Fruit fly (Drosophila melanogaster): ENCODE data around the gene CG3557.

The CG3557 gene

DNA sequence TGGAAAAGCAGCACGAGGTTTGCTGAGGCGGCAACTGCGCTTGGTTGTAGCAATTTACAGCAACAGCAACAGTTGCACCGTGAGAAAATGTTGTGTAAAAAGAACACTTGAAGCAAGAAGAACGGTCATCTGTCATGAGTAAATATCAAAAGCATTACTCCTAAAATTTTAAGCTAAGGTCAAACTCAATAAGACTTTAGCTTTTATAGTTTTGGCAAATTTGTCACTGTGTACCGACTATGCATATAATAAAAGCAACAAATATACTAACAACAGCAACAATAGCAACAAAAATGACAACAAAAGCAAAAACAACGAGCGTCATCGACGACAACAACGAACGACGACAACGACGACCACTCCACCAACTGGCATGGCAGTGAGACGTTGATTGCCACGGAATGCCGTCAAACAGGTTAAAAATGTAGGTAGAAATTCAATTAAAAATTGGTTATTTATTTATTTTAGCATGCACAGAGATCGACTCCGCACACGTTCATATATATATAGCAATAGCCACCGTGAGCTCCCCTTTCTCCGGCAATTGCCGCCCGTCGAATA is 48.0 kb upstream of the CG3557 start (continued):
- TF ChIP-seq nom (GFP tag; optimal IDR thresholded peaks at IDR 0.05) (peak; percentile 98), CG13287 (GFP tag; IDR thresholded peaks at IDR 0.05; ENCODE audit: partially characterized antibody) (no peak), E2f2 (GFP tag; IDR thresholded peaks at IDR 0.05) (peak; percentile 61), trh (GFP tag; optimal IDR thresholded peaks at IDR 0.05) (peak; percentile 40), CG7839 (tag; optimal IDR thresholded peaks at IDR 0.05) (peak; percentile 86), fu2 (GFP tag; optimal IDR thresholded peaks at IDR 0.05) (peak; percentile 1), NfI (GFP tag; optimal IDR thresholded peaks at IDR 0.05) (peak; percentile 86), eve (GFP tag; optimal IDR thresholded peaks at IDR 0.05) (peak in 1 of 2 experiments; percentile 96), H15 (GFP tag; IDR thresholded peaks at IDR 0.05) (peak; percentile 84), ttk (GFP tag; IDR thresholded peaks at IDR 0.05) (peak; percentile 89), HLH54F (GFP tag; optimal IDR thresholded peaks at IDR 0.05) (peak; percentile 41), fru (optimal IDR thresholded peaks at IDR 0.05) (no peak), CG6683 (GFP tag; optimal IDR thresholded peaks at IDR 0.05) (no peak), MTF-1 (GFP tag; optimal IDR thresholded peaks at IDR 0.05; ENCODE audit: borderline replicate concordance) (peak; percentile 51), CG10979 (tag; optimal IDR thresholded peaks at IDR 0.05) (peak; percentile 83), Xbp1 (GFP tag; optimal IDR thresholded peaks at IDR 0.05) (peak; percentile 92), gfzf (GFP tag; optimal IDR thresholded peaks at IDR 0.05) (no peak), CG7271 (tag; optimal IDR thresholded peaks at IDR 0.05) (no peak), Stat92E (GFP tag; optimal IDR thresholded peaks at IDR 0.05) (no peak), CG33557 (GFP tag; optimal IDR thresholded peaks at IDR 0.05) (no peak), zfh1 (GFP tag; IDR thresholded peaks at IDR 0.05) (peak; percentile 93), CG9932 (GFP tag; IDR thresholded peaks at IDR 0.05) (peak; percentile 48; the same call in 1 of the 2 replicates), eyg (GFP tag; optimal IDR thresholded peaks at IDR 0.05) (peak; percentile 67), croc (GFP tag; conservative IDR thresholded peaks at IDR 0.05) (peak; percentile 81), CG2129 (GFP tag; IDR thresholded peaks at IDR 0.05; ENCODE audit: partially characterized antibody) (no peak), CG9727 (GFP tag; optimal IDR thresholded peaks at IDR 0.05) (peak; percentile 41), CG30431 (GFP tag; optimal IDR thresholded peaks at IDR 0.05) (peak; percentile 52), dpn (GFP tag; optimal IDR thresholded peaks at IDR 0.05) (peak; percentile 87 to 88), Ets65A (GFP tag) (peak; percentile 97), lmd (GFP tag; IDR thresholded peaks at IDR 0.05) (peak; percentile 86), sens (GFP tag) (peak; percentile 98), CG17385 (GFP tag; optimal IDR thresholded peaks at IDR 0.05) (peak; percentile 82), repo (GFP tag; optimal IDR thresholded peaks at IDR 0.05) (peak; percentile 84), B-H1 (GFP tag; IDR thresholded peaks at IDR 0.05) (peak; percentile 76), CG5180 (GFP tag; optimal IDR thresholded peaks at IDR 0.05) (peak; percentile 69), bcd (GFP tag; optimal IDR thresholded peaks at IDR 0.05) (peak; percentile 74), CG17186 (GFP tag; optimal IDR thresholded peaks at IDR 0.05) (peak; percentile 10), her (GFP tag; optimal IDR thresholded peaks at IDR 0.05) (peak; percentile 76), Dp (GFP tag; optimal IDR thresholded peaks at IDR 0.05) (no peak), CG14050 (GFP tag; IDR thresholded peaks at IDR 0.05) (peak; percentile 86), CG31365 (tag; optimal IDR thresholded peaks at IDR 0.05) (peak; percentile 34), pros (GFP tag; optimal IDR thresholded peaks at IDR 0.05) (no peak), CG43689 (GFP tag; IDR thresholded peaks at IDR 0.05) (peak; percentile 54; the same call in 1 of the 2 replicates), dan (GFP tag; IDR thresholded peaks at IDR 0.05) (no peak), mirr (GFP tag; optimal IDR thresholded peaks at IDR 0.05) (no peak), Elba2 (GFP tag; optimal IDR thresholded peaks at IDR 0.05) (no peak), CG15479 (GFP tag; optimal IDR thresholded peaks at IDR 0.05) (no peak)

All from whole organism, embryonic.